Fruit fly (Drosophila melanogaster) whole organism: ENCODE data around the gene CG6785.

Source experiments
- CG8478 ChIP-seq: fragments of >200 bp; optimal IDR thresholded peaks from 2 replicates; lab custom pipeline; 2018; ENCODE audit warnings: inconsistent platforms
- pan ChIP-seq: fragments of >200 bp; optimal IDR thresholded peaks from 2 replicates; lab custom pipeline; 2017
- psq ChIP-seq: fragments of >200 bp; optimal IDR thresholded peaks from 2 replicates; lab custom pipeline; 2017

DNA sequence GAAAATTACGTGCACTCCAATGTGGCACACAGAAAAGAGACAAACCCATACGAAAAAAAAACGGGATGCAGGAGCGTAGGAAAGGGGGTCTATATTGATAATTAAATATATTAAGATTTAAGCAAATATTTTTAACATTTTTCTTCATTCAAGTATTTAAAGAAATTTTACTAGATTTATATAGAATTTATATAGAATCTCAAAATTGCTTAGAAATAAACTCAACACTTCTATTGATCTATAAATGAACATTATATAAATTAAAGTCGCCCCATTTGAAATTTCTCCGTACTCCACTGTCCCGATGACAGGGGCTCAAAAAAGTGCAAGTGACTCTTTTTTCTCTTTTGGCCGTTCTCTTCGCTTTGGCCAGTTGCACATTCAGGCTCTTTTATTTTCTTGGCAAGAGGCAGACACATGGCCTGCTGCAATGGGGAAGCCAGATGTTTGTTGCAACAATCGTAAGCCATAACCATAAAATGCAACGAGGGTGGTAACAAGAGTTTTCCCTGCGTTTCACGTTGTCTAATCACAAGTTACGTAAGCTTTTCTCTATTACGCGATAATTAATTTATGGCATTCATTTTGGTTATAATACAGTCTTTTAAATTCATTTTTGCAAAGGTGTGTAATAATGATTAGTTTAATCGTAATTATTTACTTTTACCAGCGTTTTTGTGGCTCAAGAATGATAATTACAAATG is 20.8 kb upstream of the CG6785 start:
- TF ChIP-seq psq (lab: Kevin White, UChicago): no peak
- TF ChIP-seq pan (lab: Kevin White, UChicago): no peak
- TF ChIP-seq CG8478: no peak
